Fruit fly (Drosophila melanogaster): ENCODE data around the gene Grip163.

Gene Grip163

dm6 chr3L:11997959-11998358, at the start of gene Grip163:
Gene Grip163, minus strand, starts transcription at chr3L:11998138.
- TF ChIP-seq Elba2 (GFP tag; optimal IDR thresholded peaks at IDR 0.05) (peak; percentile 20), CG4617 (GFP tag; optimal IDR thresholded peaks at IDR 0.05; ENCODE audit: borderline replicate concordance) (peak; percentile 4), Scr (GFP tag; IDR thresholded peaks at IDR 0.05; ENCODE audit: partially characterized antibody) (peak; percentile 15; the same call in 1 of the 2 replicates), pzg (GFP tag; optimal IDR thresholded peaks at IDR 0.05) (peak; percentile 17), Doc3 (GFP tag; IDR thresholded peaks at IDR 0.05; ENCODE audit: partially characterized antibody) (no peak), Xrp1 (GFP tag; IDR thresholded peaks at IDR 0.05) (no peak), gfzf (GFP tag; optimal IDR thresholded peaks at IDR 0.05) (peak; percentile 70), CG15011 (GFP tag; optimal IDR thresholded peaks at IDR 0.05) (no peak), CG13894 (tag; optimal IDR thresholded peaks at IDR 0.05) (no peak), CG15601 (tag; optimal IDR thresholded peaks at IDR 0.05) (no peak), CG12769 (tag; optimal IDR thresholded peaks at IDR 0.05) (no peak), lab (GFP tag; optimal IDR thresholded peaks at IDR 0.05) (no peak), CG9797 (GFP tag; optimal IDR thresholded peaks at IDR 0.05) (peak; percentile 35), E2f2 (GFP tag; IDR thresholded peaks at IDR 0.05) (peak; percentile 13; the same call in 1 of the 2 replicates), CG6689 (GFP tag; IDR thresholded peaks at IDR 0.05) (no peak), BEAF-32 (GFP tag; optimal IDR thresholded peaks at IDR 0.05) (peak; percentile 6), Kr (GFP tag; optimal IDR thresholded peaks at IDR 0.05) (no peak), stwl (tag; optimal IDR thresholded peaks at IDR 0.05) (peak; percentile 52), Vsx1 (GFP tag; optimal IDR thresholded peaks at IDR 0.05) (no peak), insv (GFP tag; optimal IDR thresholded peaks at IDR 0.05) (peak in 1 of 2 experiments; percentile 77), Doc2 (GFP tag; IDR thresholded peaks at IDR 0.05) (no peak), bsh (GFP tag; optimal IDR thresholded peaks at IDR 0.05) (no peak), YL-1 (GFP tag; optimal IDR thresholded peaks at IDR 0.05) (peak; percentile 21), vvl (GFP tag; IDR thresholded peaks at IDR 0.05) (no peak), CG2129 (GFP tag; IDR thresholded peaks at IDR 0.05; ENCODE audit: partially characterized antibody) (no peak), trem (tag; optimal IDR thresholded peaks at IDR 0.05) (peak; percentile 35), gsb (GFP tag; IDR thresholded peaks at IDR 0.05) (no peak), MESR4 (GFP tag; optimal IDR thresholded peaks at IDR 0.05) (peak; percentile 46), CG6765 (GFP tag; optimal IDR thresholded peaks at IDR 0.05) (no peak), onecut (GFP tag; IDR thresholded peaks at IDR 0.05) (peak; percentile 78), Hsf (GFP tag; optimal IDR thresholded peaks at IDR 0.05) (no peak), CG10366 (GFP tag; IDR thresholded peaks at IDR 0.05) (no peak), zfh2 (GFP tag; optimal IDR thresholded peaks at IDR 0.05) (no peak), so (GFP tag; IDR thresholded peaks at IDR 0.05) (no peak), Myb (GFP tag; optimal IDR thresholded peaks at IDR 0.05) (peak; percentile 87), CG13287 (GFP tag; IDR thresholded peaks at IDR 0.05; ENCODE audit: partially characterized antibody) (peak; percentile 10; the same call in 1 of the 2 replicates), ssp (GFP tag; IDR thresholded peaks at IDR 0.05) (no peak), MBD-R2 (GFP tag; IDR thresholded peaks at IDR 0.05) (peak; percentile 51; the same call in 1 of the 2 replicates)

DNA sequence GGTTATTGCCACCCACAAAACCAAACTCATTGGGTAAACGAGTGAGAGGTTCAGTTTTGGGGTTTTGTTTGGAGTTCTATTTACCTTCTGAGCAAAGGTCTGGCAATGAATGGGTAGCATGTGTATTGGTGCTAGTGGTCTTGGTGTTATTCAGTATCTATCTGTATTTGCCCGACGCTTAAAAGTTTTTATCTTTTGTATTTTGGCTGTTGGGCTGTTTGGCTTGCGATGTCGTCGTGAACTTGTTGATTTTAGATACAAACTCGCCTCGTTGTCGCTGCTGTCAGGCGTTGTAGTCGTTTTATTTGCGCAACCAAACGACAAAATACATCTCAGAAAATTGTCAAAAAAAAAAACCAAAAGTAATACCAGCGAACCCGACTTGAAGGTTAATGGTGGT, 47.5 kb upstream of the Grip163 start:
- TF ChIP-seq CG2678 (tag; optimal IDR thresholded peaks at IDR 0.05) (peak; percentile 41), Blimp-1 (GFP tag; optimal IDR thresholded peaks at IDR 0.05) (peak; percentile 17), CG18599 (GFP tag; optimal IDR thresholded peaks at IDR 0.05) (peak; percentile 31), sisA (GFP tag; IDR thresholded peaks at IDR 0.05) (no peak), CG18764 (GFP tag; optimal IDR thresholded peaks at IDR 0.05) (peak; percentile 14), bab2 (GFP tag; optimal IDR thresholded peaks at IDR 0.05) (no peak), CG2129 (GFP tag; IDR thresholded peaks at IDR 0.05; ENCODE audit: partially characterized antibody) (no peak), sug (tag; optimal IDR thresholded peaks at IDR 0.05) (peak; percentile 22), Mad (GFP tag; optimal IDR thresholded peaks at IDR 0.05) (no peak), slou (GFP tag; optimal IDR thresholded peaks at IDR 0.05) (no peak), tin (GFP tag; optimal IDR thresholded peaks at IDR 0.05) (no peak), CG1602 (GFP tag; optimal IDR thresholded peaks at IDR 0.05) (no peak), CG8388 (GFP tag; optimal IDR thresholded peaks at IDR 0.05) (no peak), Jarid2 (GFP tag; optimal IDR thresholded peaks at IDR 0.05) (no peak), dan (GFP tag; IDR thresholded peaks at IDR 0.05) (no peak)
